Worm (Caenorhabditis elegans): ENCODE data around the gene ZK622.5.

Gene ZK622.5

DNA sequence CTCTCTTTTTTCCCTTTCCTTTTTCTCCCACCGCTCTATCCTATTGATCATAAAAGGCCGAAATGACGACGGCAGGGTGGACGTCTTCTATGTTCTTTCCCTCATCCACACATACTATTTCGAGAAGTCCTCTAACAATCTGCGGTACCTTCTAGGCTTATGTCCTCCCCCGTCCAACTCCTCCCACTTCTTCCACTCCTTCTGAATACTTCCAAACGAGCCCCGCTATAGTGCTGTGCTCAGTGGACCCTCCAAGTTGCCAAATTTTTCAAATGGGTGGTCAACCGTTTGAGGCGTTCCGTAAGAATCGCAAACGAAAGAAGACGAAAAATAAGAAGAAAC, 46.8 kb downstream of the ZK622.5 start:
- TF ChIP-seq unc-39 (tag; optimal IDR thresholded peaks at IDR 0.05) (no peak), blmp-1 (tag; optimal IDR thresholded peaks at IDR 0.05; ENCODE audit: insufficient read depth) (peak; percentile 64), nhr-129 (tag; optimal IDR thresholded peaks at IDR 0.05) (peak; percentile 79), C34F6.9 (tag; optimal IDR thresholded peaks at IDR 0.05) (peak; percentile 78), Y55F3AM.14 (GFP tag; optimal IDR thresholded peaks at IDR 0.05) (peak; percentile 19), lin-39 (tag; optimal IDR thresholded peaks at IDR 0.05) (no peak), nhr-23 (tag; optimal IDR thresholded peaks at IDR 0.05) (no peak), ZK546.5 (tag; optimal IDR thresholded peaks at IDR 0.05) (no peak), fos-1 (tag; optimal IDR thresholded peaks at IDR 0.05) (peak; percentile 92), egl-27 (tag; optimal IDR thresholded peaks at IDR 0.05) (no peak), mdl-1 (tag; optimal IDR thresholded peaks at IDR 0.05) (no peak), gmeb-1 (tag; optimal IDR thresholded peaks at IDR 0.05) (no peak), nhr-11 (tag; optimal IDR thresholded peaks at IDR 0.05) (no peak), lin-11 (tag; optimal IDR thresholded peaks at IDR 0.05) (peak; percentile 77), F13H6.1 (tag; optimal IDR thresholded peaks at IDR 0.05) (peak; percentile 79), ztf-11 (tag; optimal IDR thresholded peaks at IDR 0.05) (no peak), sem-4 (tag; optimal IDR thresholded peaks at IDR 0.05) (peak; percentile 49), lsy-2 (tag; optimal IDR thresholded peaks at IDR 0.05) (peak in 1 of 2 experiments; percentile 60), unc-55 (GFP tag; optimal IDR thresholded peaks at IDR 0.05) (peak; percentile 84), ama-1 (optimal IDR thresholded peaks at IDR 0.05) (peak; percentile 16), sma-9 (GFP tag; optimal IDR thresholded peaks at IDR 0.05) (peak; percentile 73), sma-9 (tag; optimal IDR thresholded peaks at IDR 0.05) (no peak), nhr-6 (tag; optimal IDR thresholded peaks at IDR 0.05) (peak; percentile 1), crh-2 (tag; optimal IDR thresholded peaks at IDR 0.05) (no peak), mab-5 (tag; optimal IDR thresholded peaks at IDR 0.05) (peak; percentile 42), zag-1 (tag; optimal IDR thresholded peaks at IDR 0.05) (peak; percentile 61)

DNA sequence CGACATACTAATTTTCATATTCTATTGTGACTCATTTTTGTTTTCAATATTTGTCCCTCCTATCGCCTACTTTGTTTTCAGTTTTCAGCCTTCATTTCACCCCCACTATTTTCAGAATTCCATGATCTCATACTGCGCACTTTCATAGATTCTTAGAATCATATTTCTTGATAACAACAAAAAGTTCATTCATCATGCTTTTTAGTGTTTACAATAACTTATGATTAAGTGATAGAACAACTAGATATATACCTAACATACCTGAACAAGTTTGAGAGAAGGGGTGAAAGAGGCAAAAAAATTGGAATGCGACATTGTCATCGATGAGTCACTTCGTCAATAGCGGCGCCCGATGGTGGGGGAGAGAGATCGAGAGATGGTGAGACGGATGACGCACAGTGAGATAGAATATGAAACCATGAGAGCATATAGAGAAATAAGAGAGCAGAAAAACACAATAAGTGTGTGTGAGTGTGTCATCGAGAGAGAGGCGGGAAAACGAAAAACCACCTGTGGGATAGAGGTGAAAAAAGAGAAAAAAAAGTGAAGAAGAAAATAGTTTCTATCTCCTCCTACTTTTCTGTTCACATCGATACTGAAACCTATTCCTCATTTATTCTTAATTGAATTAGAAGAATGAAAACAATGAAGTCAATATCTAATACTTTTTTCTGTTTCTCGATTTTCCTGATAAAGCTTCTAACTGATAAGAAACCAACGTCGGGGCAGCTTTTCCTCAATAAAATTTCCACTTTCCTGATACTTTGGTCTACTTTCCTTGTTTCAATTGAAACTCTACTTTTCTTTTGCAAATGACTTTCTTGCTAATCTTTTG, 47.6 kb downstream of the ZK622.5 start:
- TF ChIP-seq lin-39 (tag; optimal IDR thresholded peaks at IDR 0.05) (no peak), unc-39 (tag; optimal IDR thresholded peaks at IDR 0.05) (no peak), sem-4 (tag; optimal IDR thresholded peaks at IDR 0.05) (peak; percentile 64), alr-1 (tag; optimal IDR thresholded peaks at IDR 0.05) (no peak), crh-2 (tag; optimal IDR thresholded peaks at IDR 0.05) (peak; percentile 69), nhr-11 (tag; optimal IDR thresholded peaks at IDR 0.05) (no peak), zag-1 (tag; optimal IDR thresholded peaks at IDR 0.05) (no peak), dmd-4 (tag; optimal IDR thresholded peaks at IDR 0.05) (no peak), ztf-4 (tag; optimal IDR thresholded peaks at IDR 0.05) (peak; percentile 81), ama-1 (optimal IDR thresholded peaks at IDR 0.05) (peak; percentile 22), nhr-77 (tag; optimal IDR thresholded peaks at IDR 0.05) (no peak), unc-62 (GFP tag; optimal IDR thresholded peaks at IDR 0.05) (no peak), nhr-23 (tag; optimal IDR thresholded peaks at IDR 0.05) (no peak), sma-9 (GFP tag; optimal IDR thresholded peaks at IDR 0.05) (peak; percentile 75), sma-9 (tag; optimal IDR thresholded peaks at IDR 0.05) (no peak), aly-2 (tag; optimal IDR thresholded peaks at IDR 0.05) (no peak), F13H6.1 (tag; optimal IDR thresholded peaks at IDR 0.05) (peak; percentile 92), mab-5 (tag; optimal IDR thresholded peaks at IDR 0.05) (no peak), nhr-6 (tag; optimal IDR thresholded peaks at IDR 0.05) (peak; percentile 52), mdl-1 (tag; optimal IDR thresholded peaks at IDR 0.05) (peak in 1 of 2 experiments; percentile 42), ztf-1 (GFP tag; conservative IDR thresholded peaks at IDR 0.05) (no peak), fos-1 (tag; optimal IDR thresholded peaks at IDR 0.05) (peak; percentile 100), nhr-237 (tag; optimal IDR thresholded peaks at IDR 0.05) (no peak), ztf-11 (tag; optimal IDR thresholded peaks at IDR 0.05) (peak; percentile 23), lin-13 (GFP tag; optimal IDR thresholded peaks at IDR 0.05) (peak; percentile 10), C34F6.9 (tag; optimal IDR thresholded peaks at IDR 0.05) (peak; percentile 72), elt-3 (tag; optimal IDR thresholded peaks at IDR 0.05) (no peak), nhr-10 (tag; optimal IDR thresholded peaks at IDR 0.05) (no peak), Y55F3AM.14 (GFP tag; optimal IDR thresholded peaks at IDR 0.05) (peak; percentile 32), nhr-129 (tag; optimal IDR thresholded peaks at IDR 0.05) (peak; percentile 87), nhr-25 (tag; optimal IDR thresholded peaks at IDR 0.05) (peak; percentile 80), lsy-2 (tag; optimal IDR thresholded peaks at IDR 0.05) (peak; percentile 23 to 71), R02D3.7 (tag; optimal IDR thresholded peaks at IDR 0.05) (no peak), ceh-16 (tag; optimal IDR thresholded peaks at IDR 0.05) (no peak), egl-27 (tag; optimal IDR thresholded peaks at IDR 0.05) (peak; percentile 56), snpc-4 (tag; optimal IDR thresholded peaks at IDR 0.05) (peak; percentile 36), skn-1 (tag; optimal IDR thresholded peaks at IDR 0.05) (peak; percentile 1), nhr-12 (tag; optimal IDR thresholded peaks at IDR 0.05) (no peak), gmeb-1 (tag; optimal IDR thresholded peaks at IDR 0.05) (peak; percentile 62), blmp-1 (tag; optimal IDR thresholded peaks at IDR 0.05; ENCODE audit: insufficient read depth) (peak; percentile 81), sma-3 (GFP tag; optimal IDR thresholded peaks at IDR 0.05) (peak; percentile 75), lin-11 (tag; optimal IDR thresholded peaks at IDR 0.05) (peak; percentile 17), peb-1 (tag; optimal IDR thresholded peaks at IDR 0.05) (no peak), mbf-1 (tag; optimal IDR thresholded peaks at IDR 0.05) (no peak), ZK546.5 (tag; optimal IDR thresholded peaks at IDR 0.05) (no peak), elt-1 (tag; optimal IDR thresholded peaks at IDR 0.05) (no peak)
